Worm (Caenorhabditis elegans): ENCODE results near the gene sbt-1.

Gene sbt-1

ce11 chrV:20789105-20789504 is 39.6 kb downstream of the sbt-1 start, which contains the start of gene tpan-1 (continued):
- TF ChIP-seq C04F5.9 (tag; optimal IDR thresholded peaks at IDR 0.05) = no peak
- peak; percentile 83 for TF ChIP-seq fkh-8 (tag; optimal IDR thresholded peaks at IDR 0.05)
- TF ChIP-seq ceh-82 (tag; optimal IDR thresholded peaks at IDR 0.05) = peak; percentile 7 to 81 (median 50)
- peak; percentile 25 for TF ChIP-seq pax-3 (tag; optimal IDR thresholded peaks at IDR 0.05)

DNA sequence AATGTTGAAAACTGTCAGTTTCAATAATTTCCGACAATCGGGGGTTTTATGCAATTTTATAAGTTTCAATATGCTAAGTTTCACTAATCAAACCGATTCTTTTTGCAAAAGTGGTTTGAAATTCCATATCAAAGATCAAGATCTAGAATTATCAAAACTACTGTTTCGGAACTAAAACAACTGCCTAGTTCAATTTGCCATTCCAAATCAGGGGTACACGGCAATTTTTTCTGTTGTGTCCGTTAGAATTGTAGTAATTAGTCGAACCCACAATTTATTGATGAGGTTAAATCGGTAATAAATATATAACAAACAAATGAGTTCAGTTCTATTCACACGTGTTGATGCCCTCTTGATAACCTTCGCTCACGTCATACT is 42.8 kb downstream of the sbt-1 start:
- no peak for TF ChIP-seq nhr-11 (tag; optimal IDR thresholded peaks at IDR 0.05)
- TF ChIP-seq grh-1 (GFP tag; IDR thresholded peaks at IDR 0.05) = no peak
- no peak for TF ChIP-seq swsn-7 (tag; optimal IDR thresholded peaks at IDR 0.05)
- no peak for TF ChIP-seq blmp-1 (tag; optimal IDR thresholded peaks at IDR 0.05)
- TF ChIP-seq zag-1 (tag; optimal IDR thresholded peaks at IDR 0.05) = no peak
- no peak for TF ChIP-seq tbx-2 (tag; optimal IDR thresholded peaks at IDR 0.05)
- TF ChIP-seq ets-5 (GFP tag; IDR thresholded peaks at IDR 0.05) = no peak
- no peak for TF ChIP-seq efl-1 (optimal IDR thresholded peaks at IDR 0.05)
- TF ChIP-seq efl-1 (GFP tag; optimal IDR thresholded peaks at IDR 0.05 in 1 of 2) = peak in 1 of 2 experiments; percentile 64

DNA sequence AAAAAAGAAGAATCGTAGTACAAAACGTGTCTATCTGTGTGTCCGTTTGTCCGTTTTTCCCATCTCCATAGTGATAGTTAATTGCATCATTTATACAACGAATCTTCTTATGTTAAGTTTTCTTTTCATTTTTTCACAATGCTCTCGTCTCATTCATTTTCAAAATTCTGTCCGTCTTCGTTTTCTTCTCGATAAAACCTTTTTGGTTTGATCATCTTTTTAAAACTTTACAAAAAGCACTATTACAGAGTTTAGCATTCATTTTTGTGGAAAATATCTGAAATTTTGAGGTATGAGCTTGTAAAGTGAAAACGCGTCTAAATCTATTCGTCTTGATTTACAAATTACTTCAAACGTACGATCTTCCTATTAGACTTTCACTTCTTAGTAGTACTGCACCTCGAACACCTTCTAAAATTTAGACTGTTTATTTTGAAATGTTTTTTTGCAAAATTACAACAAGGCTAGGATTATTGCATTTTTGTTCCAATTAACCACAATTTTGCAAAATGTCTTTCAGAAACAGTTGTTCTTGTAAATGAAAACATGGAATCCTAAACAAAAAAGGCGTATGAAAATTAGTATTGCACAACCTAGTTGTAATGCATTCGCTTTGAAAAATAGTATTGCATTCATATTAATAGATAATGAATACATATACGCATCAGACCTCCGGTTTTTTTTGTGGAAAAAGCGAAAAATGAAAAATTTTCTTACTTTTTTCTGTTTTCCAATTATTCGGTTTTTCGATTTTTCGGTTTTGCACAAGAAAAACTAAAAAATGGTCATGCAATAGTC is 43.4 kb downstream of the sbt-1 start:
- TF ChIP-seq egl-13 (tag; optimal IDR thresholded peaks at IDR 0.05) = peak; percentile 39
- TF ChIP-seq nhr-47 (tag; optimal IDR thresholded peaks at IDR 0.05) = peak; percentile 9
- TF ChIP-seq C04F5.9 (tag; optimal IDR thresholded peaks at IDR 0.05) = no peak
- no peak for TF ChIP-seq elt-3 (tag; optimal IDR thresholded peaks at IDR 0.05)
- no peak for TF ChIP-seq sptf-1 (tag; optimal IDR thresholded peaks at IDR 0.05)
- peak; percentile 37 for TF ChIP-seq ztf-4 (tag; optimal IDR thresholded peaks at IDR 0.05)
- TF ChIP-seq lin-39 (tag; optimal IDR thresholded peaks at IDR 0.05) = peak; percentile 46
- TF ChIP-seq ama-1 (optimal IDR thresholded peaks at IDR 0.05) = peak; percentile 66
- no peak for TF ChIP-seq Y116A8C.19 (tag; optimal IDR thresholded peaks at IDR 0.05; ENCODE audit: borderline replicate concordance)
- no peak for TF ChIP-seq unc-86 (tag; optimal IDR thresholded peaks at IDR 0.05)
- TF ChIP-seq unc-30 (tag; optimal IDR thresholded peaks at IDR 0.05) = no peak
- no peak for TF ChIP-seq ceh-63 (GFP tag; optimal IDR thresholded peaks at IDR 0.05)
- peak; percentile 12 for TF ChIP-seq lin-14 (GFP tag; optimal IDR thresholded peaks at IDR 0.05)

DNA sequence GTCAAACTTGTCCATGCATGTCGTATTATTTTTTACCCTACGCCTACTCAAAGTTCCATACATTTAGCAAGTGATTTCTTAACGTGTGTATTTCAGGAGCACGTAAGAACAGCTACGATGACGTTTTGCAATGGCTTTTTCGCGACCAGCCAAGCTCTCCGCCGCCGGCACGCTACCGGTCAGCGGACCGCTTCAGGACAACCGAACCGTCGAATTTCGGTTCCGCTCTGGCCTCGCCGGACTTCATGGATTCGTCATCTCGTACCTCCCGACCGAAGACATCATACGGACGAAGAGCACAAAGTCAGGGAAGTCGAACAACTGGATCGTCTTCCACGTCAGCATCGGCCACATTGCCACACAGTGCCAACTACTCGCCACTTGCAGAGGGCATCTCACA is 45.0 kb downstream of the sbt-1 start:
- no peak for TF ChIP-seq aha-1 (tag; optimal IDR thresholded peaks at IDR 0.05)
- TF ChIP-seq efl-1 (optimal IDR thresholded peaks at IDR 0.05) = no peak
- peak in 1 of 2 experiments; percentile 30 for TF ChIP-seq efl-1 (GFP tag; optimal IDR thresholded peaks at IDR 0.05 in 1 of 2)
- TF ChIP-seq nhr-237 (tag; optimal IDR thresholded peaks at IDR 0.05) = no peak
- TF ChIP-seq fos-1 (tag; optimal IDR thresholded peaks at IDR 0.05) = no peak
- TF ChIP-seq sptf-1 (tag; optimal IDR thresholded peaks at IDR 0.05) = no peak
- TF ChIP-seq nhr-12 (tag; optimal IDR thresholded peaks at IDR 0.05) = no peak

DNA sequence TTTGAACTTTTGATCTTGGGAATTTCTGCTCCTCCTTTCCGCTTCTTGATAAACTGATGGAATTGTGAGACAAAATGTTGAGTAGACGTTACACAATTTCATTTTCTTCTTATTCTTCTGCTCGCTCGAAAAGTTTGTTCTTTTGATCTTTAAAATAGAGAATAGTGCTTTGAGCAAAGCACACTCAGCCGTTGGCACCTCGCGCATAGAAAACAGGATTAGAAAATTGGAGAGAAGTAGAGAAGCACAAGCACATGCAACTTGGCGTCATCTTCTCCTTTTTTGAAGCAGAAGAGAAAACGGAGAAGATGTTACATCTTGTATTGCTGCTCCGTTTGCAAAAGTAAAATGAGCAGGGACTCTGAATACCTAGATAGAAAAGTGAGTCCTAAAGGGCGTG is 46.5 kb downstream of the sbt-1 start:
- TF ChIP-seq vab-15 (tag; optimal IDR thresholded peaks at IDR 0.05) = no peak
- TF ChIP-seq nhr-90 (tag; optimal IDR thresholded peaks at IDR 0.05; ENCODE audit: poor library complexity) = no peak
- TF ChIP-seq ceh-82 (tag; optimal IDR thresholded peaks at IDR 0.05) = peak; percentile 23 to 84 (median 38)
- peak; percentile 30 for TF ChIP-seq isw-1 (GFP tag; IDR thresholded peaks at IDR 0.05)
- peak; percentile 73 for TF ChIP-seq unc-86 (tag; optimal IDR thresholded peaks at IDR 0.05)
- TF ChIP-seq lin-14 (GFP tag; optimal IDR thresholded peaks at IDR 0.05) = peak; percentile 93
- peak; percentile 0 for TF ChIP-seq sox-4 (tag; optimal IDR thresholded peaks at IDR 0.05)
- TF ChIP-seq elt-3 (tag; optimal IDR thresholded peaks at IDR 0.05) = no peak
- TF ChIP-seq efl-3 (GFP tag; optimal IDR thresholded peaks at IDR 0.05) = no peak
- no peak for TF ChIP-seq nhr-12 (tag; optimal IDR thresholded peaks at IDR 0.05)
- TF ChIP-seq dsc-1 (tag; optimal IDR thresholded peaks at IDR 0.05) = peak; percentile 57
- no peak for TF ChIP-seq jun-1 (tag; optimal IDR thresholded peaks at IDR 0.05)
- peak; percentile 30 for TF ChIP-seq ama-1 (optimal IDR thresholded peaks at IDR 0.05)
- no peak for TF ChIP-seq nhr-76 (tag; optimal IDR thresholded peaks at IDR 0.05)
- peak in 1 of 2 experiments; percentile 28 for TF ChIP-seq efl-1 (optimal IDR thresholded peaks at IDR 0.05)
- TF ChIP-seq efl-1 (GFP tag; optimal IDR thresholded peaks at IDR 0.05 in 1 of 2) = peak in 1 of 2 experiments; percentile 9
- no peak for TF ChIP-seq hpl-2 (GFP tag; optimal IDR thresholded peaks at IDR 0.05)
- TF ChIP-seq grh-1 (GFP tag; IDR thresholded peaks at IDR 0.05) = no peak
- no peak for TF ChIP-seq pax-3 (tag; optimal IDR thresholded peaks at IDR 0.05)
- TF ChIP-seq sptf-1 (tag; optimal IDR thresholded peaks at IDR 0.05) = no peak
- TF ChIP-seq nhr-28 (tag; optimal IDR thresholded peaks at IDR 0.05) = no peak
- TF ChIP-seq lin-35 (GFP tag; optimal IDR thresholded peaks at IDR 0.05) = peak in 1 of 2 experiments; percentile 33
- no peak for TF ChIP-seq zip-4 (GFP tag; optimal IDR thresholded peaks at IDR 0.05)
- TF ChIP-seq nhr-47 (tag; optimal IDR thresholded peaks at IDR 0.05) = peak; percentile 80
- no peak for TF ChIP-seq alr-1 (tag; optimal IDR thresholded peaks at IDR 0.05; ENCODE audit: borderline replicate concordance)
- TF ChIP-seq unc-62 (GFP tag; optimal IDR thresholded peaks at IDR 0.05) = no peak

All from whole organism, L1 larva.